Fruit fly (Drosophila melanogaster) whole organism, wandering third instar larva: ENCODE measurements around the gene CG31068.

Source experiments
- Abd-B ChIP-seq: fragments of >200 bp; optimal IDR thresholded peaks from 2 replicates; lab custom pipeline; 2017; ENCODE audit warnings: missing biosample characterization, missing genetic modification characterization
- CG32264 ChIP-seq: fragments of 200-800 bp; sonication (Bioruptor generic); optimal IDR thresholded peaks from 2 replicates; lab custom pipeline; 2016; ENCODE audit warnings: missing biosample characterization, missing genetic modification characterization
- CG9705 ChIP-seq: fragments of 200-800 bp; sonication (Bioruptor generic); optimal IDR thresholded peaks from 2 replicates; lab custom pipeline; 2018; ENCODE audit warnings: missing biosample characterization, mild to moderate bottlenecking, missing genetic modification characterization
- CrebA ChIP-seq: fragments of 200-800 bp; sonication (Bioruptor generic); optimal IDR thresholded peaks from 2 replicates; lab custom pipeline; 2016; ENCODE audit warnings: missing biosample characterization, mild to moderate bottlenecking, missing genetic modification characterization, borderline replicate concordance
- Dfd ChIP-seq: fragments of >200 bp; optimal IDR thresholded peaks from 2 replicates; lab custom pipeline; 2017; ENCODE audit warnings: missing biosample characterization, missing genetic modification characterization
- Dif ChIP-seq: fragments of 200-275, 200-300 bp; sonication (Bioruptor generic); optimal IDR thresholded peaks from 2 replicates; lab custom pipeline; 2018; ENCODE audit warnings: missing biosample characterization, missing genetic modification characterization; ENCODE audit not compliant: partially characterized antibody
- GATAd ChIP-seq: sonication (Bioruptor generic); optimal IDR thresholded peaks from 2 replicates; lab custom pipeline; 2016; ENCODE audit warnings: missing biosample characterization, missing genetic modification characterization
- HLH106 ChIP-seq: fragments of 200-800 bp; optimal IDR thresholded peaks from 3 replicates; lab custom pipeline; 2019; ENCODE audit warnings: missing biosample characterization, mild to moderate bottlenecking, missing genetic modification characterization, moderate library complexity
- Hnf4 ChIP-seq: fragments of 200-800 bp; sonication (Bioruptor generic); optimal IDR thresholded peaks from 2 replicates; lab custom pipeline; 2016; ENCODE audit warnings: missing biosample characterization, mild to moderate bottlenecking, missing genetic modification characterization
- Hr83 ChIP-seq: fragments of 200-300 bp; sonication (Bioruptor generic); optimal IDR thresholded peaks from 2 replicates; lab custom pipeline; 2016; ENCODE audit warnings: missing biosample characterization, mild to moderate bottlenecking, missing genetic modification characterization, moderate library complexity; ENCODE audit not compliant: poor library complexity, severe bottlenecking
- Jra ChIP-seq: sonication (Bioruptor generic); optimal IDR thresholded peaks from 2 replicates; lab custom pipeline; 2016; ENCODE audit warnings: missing biosample characterization, missing genetic modification characterization
- Mio ChIP-seq: sonication (Bioruptor generic); optimal IDR thresholded peaks from 2 replicates; lab custom pipeline; 2016; ENCODE audit warnings: missing biosample characterization, missing genetic modification characterization
- Myc ChIP-seq: fragments of >200 bp; optimal IDR thresholded peaks from 2 replicates; lab custom pipeline; 2017
- N ChIP-seq: fragments of >200 bp; optimal IDR thresholded peaks from 2 replicates; lab custom pipeline; 2018; ENCODE audit warnings: missing biosample characterization, missing external identifiers, missing genetic modification characterization
- OdsH ChIP-seq: fragments of 200-800 bp; sonication (Bioruptor generic); optimal IDR thresholded peaks from 2 replicates; lab custom pipeline; 2016; ENCODE audit warnings: missing biosample characterization, mild to moderate bottlenecking, missing genetic modification characterization
- Rel ChIP-seq, 2 experiments: fragments of 200-800 bp; sonication (Bioruptor generic) in 1 of 2; optimal IDR thresholded peaks; 2 replicates in 1 of 2; 3 replicates in 1 of 2; lab custom pipeline; 2016 to 2019; ENCODE audit warnings: mild to moderate bottlenecking in 2 of 2, missing biosample characterization in 2 of 2, missing genetic modification characterization in 2 of 2, moderate library complexity in 1 of 2
- Sp1 ChIP-seq: fragments of 200-800 bp; sonication (Bioruptor generic); optimal IDR thresholded peaks from 3 replicates; lab custom pipeline; 2019; ENCODE audit warnings: missing biosample characterization, mild to moderate bottlenecking, missing genetic modification characterization, moderate library complexity
- Vsx2 ChIP-seq: fragments of 200-300, 225-300 bp; sonication (Bioruptor generic); optimal IDR thresholded peaks from 2 replicates; lab custom pipeline; 2018; ENCODE audit warnings: missing biosample characterization, missing genetic modification characterization; ENCODE audit not compliant: partially characterized antibody
- brk ChIP-seq: fragments of 200-800 bp; sonication (Bioruptor generic); optimal IDR thresholded peaks from 2 replicates; lab custom pipeline; 2016; ENCODE audit warnings: missing biosample characterization, mild to moderate bottlenecking, missing genetic modification characterization
- dl ChIP-seq, 2 experiments: fragments of 175-275, 200-275 bp in 1 of 2; fragments of 200-275 bp in 1 of 2; sonication (Bioruptor generic); optimal IDR thresholded peaks; lab custom pipeline; 2018; ENCODE audit warnings: mild to moderate bottlenecking in 2 of 2, missing biosample characterization in 2 of 2, missing genetic modification characterization in 2 of 2, moderate library complexity in 2 of 2; ENCODE audit not compliant: partially characterized antibody in 2 of 2, insufficient read depth in 1 of 2
- dmrt93B ChIP-seq: fragments of 200-800 bp; sonication (Bioruptor generic); optimal IDR thresholded peaks from 2 replicates; lab custom pipeline; 2018; ENCODE audit warnings: missing biosample characterization, mild to moderate bottlenecking, missing genetic modification characterization
- dsf ChIP-seq: sonication (Bioruptor generic); optimal IDR thresholded peaks from 2 replicates; lab custom pipeline; 2016; ENCODE audit warnings: missing biosample characterization, missing genetic modification characterization, borderline replicate concordance
- ey ChIP-seq: fragments of 200-800 bp; sonication (Bioruptor generic); optimal IDR thresholded peaks from 2 replicates; lab custom pipeline; 2016; ENCODE audit warnings: missing biosample characterization, missing genetic modification characterization
- foxo ChIP-seq, 2 experiments: fragments of 200-800 bp; sonication (Bioruptor generic); optimal IDR thresholded peaks; 2 replicates in 1 of 2; 3 replicates in 1 of 2; lab custom pipeline; 2016 to 2017; ENCODE audit warnings: missing biosample characterization in 2 of 2, missing genetic modification characterization in 2 of 2
- fru ChIP-seq: fragments of 200-800 bp; sonication (Bioruptor generic); optimal IDR thresholded peaks from 3 replicates; lab custom pipeline; 2016; ENCODE audit warnings: missing biosample characterization, mild to moderate bottlenecking, missing genetic modification characterization
- jim ChIP-seq: fragments of 175-275, 200-325 bp; sonication (Bioruptor generic); optimal IDR thresholded peaks from 2 replicates; lab custom pipeline; 2016; ENCODE audit warnings: missing biosample characterization, mild to moderate bottlenecking, missing genetic modification characterization
- lola ChIP-seq: fragments of >200 bp; optimal IDR thresholded peaks from 2 replicates; lab custom pipeline; 2017; ENCODE audit warnings: missing biosample characterization, missing genetic modification characterization
- pan ChIP-seq: fragments of >200 bp; optimal IDR thresholded peaks from 2 replicates; lab custom pipeline; 2017
- psq ChIP-seq: fragments of 200-800 bp; sonication (Bioruptor generic); optimal IDR thresholded peaks from 3 replicates; lab custom pipeline; 2017; ENCODE audit warnings: missing biosample characterization, mild to moderate bottlenecking, missing genetic modification characterization, moderate library complexity
- rgr ChIP-seq: fragments of 200-800 bp; sonication (Bioruptor generic); optimal IDR thresholded peaks from 3 replicates; lab custom pipeline; 2016; ENCODE audit warnings: missing biosample characterization, mild to moderate bottlenecking, missing genetic modification characterization
- sv ChIP-seq: fragments of 200-800 bp; sonication (Bioruptor generic); optimal IDR thresholded peaks from 3 replicates; lab custom pipeline; 2016; ENCODE audit warnings: missing biosample characterization, missing genetic modification characterization
- tai ChIP-seq: sonication (Bioruptor generic); optimal IDR thresholded peaks from 2 replicates; lab custom pipeline; 2016; ENCODE audit warnings: missing biosample characterization, missing genetic modification characterization
- woc ChIP-seq: sonication (Bioruptor generic); optimal IDR thresholded peaks from 2 replicates; lab custom pipeline; 2016; ENCODE audit warnings: missing biosample characterization, mild to moderate bottlenecking, missing genetic modification characterization

The CG31068 gene

dm6 chr3R:27229368-27229767 is 4.1 kb upstream of the CG31068 start, which contains the start of gene CG42814:
Gene CG42814 (minus strand): TSS chr3R:27229468.
- TF ChIP-seq psq (GFP tag; lab: Kevin White, UChicago), result no peak

dm6 chr3R:27237980-27238379 is 4.5 kb downstream of the CG31068 start:
- no peak for TF ChIP-seq CG9705 (GFP tag; lab: Kevin White, UChicago)
- no peak for TF ChIP-seq foxo (GFP tag; optimal IDR thresholded peaks at IDR 0.05; lab: Kevin White, UChicago)

- TF ChIP-seq Rel (GFP tag; optimal IDR thresholded peaks at IDR 0.05; lab: Kevin White, UChicago) (no peak), Rel (tag; optimal IDR thresholded peaks at IDR 0.05; lab: Kevin White, UChicago) (no peak), Hr83 (peak; percentile 4)
Observed at dm6 chr3R:27238438-27239301, 5.2 kb downstream of the CG31068 start, which contains the start of the genes CG31064 and PolA2. Gene CG31064 (minus strand): TSS chr3R:27239085. Gene PolA2 (plus strand): TSS chr3R:27239163.

DNA sequence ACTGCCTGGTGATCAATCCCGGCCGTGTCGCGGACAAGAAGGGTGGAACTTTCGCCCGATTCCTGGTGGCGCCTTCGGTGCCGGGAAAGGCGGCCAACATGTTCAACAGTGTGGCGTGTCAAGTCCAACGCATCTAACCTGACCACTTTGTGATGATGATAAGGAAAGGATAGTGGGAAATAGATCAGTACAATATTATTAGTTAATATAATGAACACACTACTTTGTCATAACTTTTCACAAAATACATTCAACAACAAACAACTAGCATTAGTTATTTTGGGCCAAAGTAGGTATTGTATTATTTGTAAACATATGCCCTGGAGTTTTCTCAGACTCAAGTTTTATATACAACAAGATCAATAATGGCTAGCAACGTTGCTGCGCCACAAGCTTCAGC is 7.5 kb downstream of the CG31068 start, which contains the start of gene CG17991:
CG17991 (plus strand) TSS at position 301 of the 400 bp plus-strand sequence.
- TF ChIP-seq CG32264, result no peak
- no peak for TF ChIP-seq fru (GFP tag; lab: Kevin White, UChicago)
- TF ChIP-seq lola, result no peak
- TF ChIP-seq OdsH (GFP tag; lab: Kevin White, UChicago), result no peak
- no peak for TF ChIP-seq N (GFP tag; lab: Kevin White, UChicago)
- TF ChIP-seq psq (GFP tag; lab: Kevin White, UChicago), result no peak
- no peak for TF ChIP-seq Dif (GFP tag; lab: Kevin White, UChicago)

dm6 chr3R:27244412-27244741 is 10.9 kb downstream of the CG31068 start:
- TF ChIP-seq Rel (GFP tag; optimal IDR thresholded peaks at IDR 0.05; lab: Kevin White, UChicago), result no peak
- TF ChIP-seq Rel (tag; optimal IDR thresholded peaks at IDR 0.05; lab: Kevin White, UChicago), result no peak
- no peak for TF ChIP-seq brk (GFP tag; lab: Kevin White, UChicago)
- no peak for TF ChIP-seq jim (GFP tag; lab: Kevin White, UChicago)
- no peak for TF ChIP-seq Sp1
- no peak for TF ChIP-seq Myc
- no peak for TF ChIP-seq rgr (GFP tag; lab: Kevin White, UChicago)
- no peak for TF ChIP-seq sv (GFP tag; lab: Kevin White, UChicago)
- no peak for TF ChIP-seq foxo (GFP tag; optimal IDR thresholded peaks at IDR 0.05; lab: Kevin White, UChicago)
- no peak for TF ChIP-seq Hnf4
- TF ChIP-seq Jra, result no peak
- TF ChIP-seq HLH106 (tag; lab: Kevin White, UChicago), result no peak
- no peak for TF ChIP-seq ey (GFP tag; lab: Kevin White, UChicago)

DNA sequence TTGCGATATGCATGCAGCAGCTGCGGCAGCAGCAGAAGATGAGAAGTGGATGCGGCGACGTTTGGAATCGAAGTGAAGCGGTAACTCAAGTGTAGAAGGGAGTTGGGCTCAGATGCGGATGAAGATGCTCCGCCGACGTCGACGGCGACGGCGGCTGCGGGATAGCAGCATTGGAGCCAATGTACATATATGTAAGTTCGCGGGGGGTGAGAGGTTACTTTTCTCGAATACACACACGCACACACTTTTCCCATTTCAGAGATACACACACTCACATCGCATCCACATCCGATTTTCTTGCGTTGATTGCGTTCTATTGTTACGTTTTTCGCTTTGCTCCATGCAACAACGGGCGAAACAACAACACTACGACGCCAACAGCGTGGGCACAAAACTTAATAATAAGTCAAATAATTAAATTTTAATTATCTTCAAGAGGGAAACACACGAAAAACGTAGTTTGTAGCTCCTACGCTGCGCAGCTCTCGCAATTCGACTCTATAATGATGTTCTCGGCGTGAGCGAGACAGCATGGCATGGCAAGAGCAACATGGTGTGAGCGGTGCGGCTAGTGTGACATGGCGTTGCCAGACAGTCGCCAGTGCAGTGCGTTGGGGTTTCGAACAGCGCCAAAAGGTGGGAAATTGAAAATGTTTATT is 11.4 kb downstream of the CG31068 start, which contains the start of gene CG18766:
CG18766 (minus strand) TSS at position 508 of the 659 bp plus-strand sequence.
- peak; percentile 66 for TF ChIP-seq Dif (GFP tag; lab: Kevin White, UChicago)
- no peak for TF ChIP-seq CrebA (GFP tag; lab: Kevin White, UChicago)
- no peak for TF ChIP-seq sv (GFP tag; lab: Kevin White, UChicago)
- peak; percentile 32 for TF ChIP-seq ey (GFP tag; lab: Kevin White, UChicago)
- no peak for TF ChIP-seq pan (lab: Kevin White, UChicago)
- TF ChIP-seq jim (GFP tag; lab: Kevin White, UChicago), result no peak
- TF ChIP-seq foxo (GFP tag; optimal IDR thresholded peaks at IDR 0.05; lab: Kevin White, UChicago), result peak in 1 of 2 experiments; percentile 49
- peak; percentile 33 for TF ChIP-seq psq (GFP tag; lab: Kevin White, UChicago)
- no peak for TF ChIP-seq Mio (GFP tag; lab: Kevin White, UChicago)
- TF ChIP-seq Hnf4, result no peak
- TF ChIP-seq tai (GFP tag; lab: Kevin White, UChicago), result no peak
- no peak for TF ChIP-seq brk (GFP tag; lab: Kevin White, UChicago)
- TF ChIP-seq woc (GFP tag; lab: Kevin White, UChicago), result no peak
- peak; percentile 3 for TF ChIP-seq OdsH (GFP tag; lab: Kevin White, UChicago)
- no peak for TF ChIP-seq Dfd (GFP tag; lab: Kevin White, UChicago)
- TF ChIP-seq Rel (GFP tag; optimal IDR thresholded peaks at IDR 0.05; lab: Kevin White, UChicago), result peak; percentile 50
- peak; percentile 67 for TF ChIP-seq Rel (tag; optimal IDR thresholded peaks at IDR 0.05; lab: Kevin White, UChicago)
- peak; percentile 21 for TF ChIP-seq Vsx2 (GFP tag; lab: Kevin White, UChicago)
- no peak for TF ChIP-seq dl (GFP tag; optimal IDR thresholded peaks at IDR 0.05; lab: Kevin White, UChicago; ENCODE audit: insufficient read depth in 1 of 2, partially characterized antibody in 2 of 2)
- no peak for TF ChIP-seq dsf
- peak; percentile 32 for TF ChIP-seq N (GFP tag; lab: Kevin White, UChicago)
- TF ChIP-seq rgr (GFP tag; lab: Kevin White, UChicago), result peak; percentile 31
- TF ChIP-seq Abd-B, result no peak
- no peak for TF ChIP-seq dmrt93B
- no peak for TF ChIP-seq Sp1
- TF ChIP-seq HLH106 (tag; lab: Kevin White, UChicago), result peak; percentile 20
- TF ChIP-seq GATAd (GFP tag; lab: Kevin White, UChicago), result no peak
- no peak for TF ChIP-seq CG32264
- no peak for TF ChIP-seq CG9705 (GFP tag; lab: Kevin White, UChicago)
- TF ChIP-seq Hr83, result peak; percentile 79
- no peak for TF ChIP-seq lola
